Worm (Caenorhabditis elegans): ENCODE results near the gene F58E6.4.

DNA sequence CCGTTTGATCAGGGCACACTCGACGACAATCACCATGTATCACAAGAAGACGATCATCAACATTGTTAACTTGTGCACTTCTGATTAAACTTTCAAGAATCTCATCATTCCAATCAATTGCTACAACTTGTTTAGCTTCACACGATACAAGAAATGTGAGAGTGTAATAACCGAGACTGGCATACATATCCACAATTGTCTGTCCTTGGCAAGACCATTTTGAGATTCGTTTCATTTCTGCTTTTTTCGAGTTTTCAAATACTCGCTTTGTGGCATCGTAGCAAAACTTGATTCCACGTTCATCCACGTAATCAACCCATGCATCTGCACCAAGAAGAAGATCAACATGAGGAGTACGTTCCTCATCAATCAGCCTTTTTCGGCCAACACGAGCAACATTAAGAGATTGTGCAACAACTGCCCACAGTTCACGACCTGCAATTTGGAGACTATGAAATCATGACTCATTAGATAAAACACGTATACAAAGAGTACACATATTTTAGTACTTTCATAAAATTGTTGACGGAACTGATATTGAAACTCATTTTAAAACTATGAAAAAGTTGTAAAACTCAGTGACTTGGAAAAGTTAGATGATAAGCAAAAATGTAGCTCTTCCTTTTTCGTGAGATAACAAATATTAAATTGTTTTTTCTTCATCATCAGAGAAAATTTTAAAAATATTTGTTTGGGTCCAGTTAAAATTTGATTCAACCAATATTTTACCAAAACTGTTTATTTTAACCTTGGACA lies 37.6 kb downstream of the F58E6.4 start:
- TF ChIP-seq zip-8 (tag; optimal IDR thresholded peaks at IDR 0.05): no peak
- TF ChIP-seq nhr-76 (tag; optimal IDR thresholded peaks at IDR 0.05): no peak
- TF ChIP-seq hlh-1 (tag; optimal IDR thresholded peaks at IDR 0.05): no peak
- TF ChIP-seq ceh-83 (GFP tag; optimal IDR thresholded peaks at IDR 0.05): no peak
- TF ChIP-seq ceh-43 (GFP tag; optimal IDR thresholded peaks at IDR 0.05): no peak
- TF ChIP-seq lin-13 (tag; optimal IDR thresholded peaks at IDR 0.05): no peak
- TF ChIP-seq nhr-12 (tag; optimal IDR thresholded peaks at IDR 0.05): no peak
- no peak for TF ChIP-seq nhr-237 (tag; optimal IDR thresholded peaks at IDR 0.05)
- no peak for TF ChIP-seq mep-1 (tag; optimal IDR thresholded peaks at IDR 0.05)
- no peak for TF ChIP-seq elt-3 (tag; optimal IDR thresholded peaks at IDR 0.05)
- no peak for TF ChIP-seq lsy-2 (tag; optimal IDR thresholded peaks at IDR 0.05)
- TF ChIP-seq pha-4 (tag; optimal IDR thresholded peaks at IDR 0.05): no peak
- TF ChIP-seq unc-62 (GFP tag; optimal IDR thresholded peaks at IDR 0.05): no peak
- TF ChIP-seq flh-1 (GFP tag; optimal IDR thresholded peaks at IDR 0.05): no peak
